Fruit fly (Drosophila melanogaster) whole organism, embryonic: ENCODE data around the gene CG10031.
A peak's percentile ranks its signal among the peaks of the same experiment; 100 is the strongest.

Source experiments
- Ada2b ChIP-seq: fragments of 200-800 bp; sonication (Bioruptor generic); IDR thresholded peaks from 2 replicates; pipeline ENCODE4 v1.3.6; 2022; ENCODE audit warnings: missing biosample characterization, missing genetic modification characterization
- C15 ChIP-seq: fragments of 200-800 bp; sonication (Bioruptor generic); IDR thresholded peaks from 3 replicates; pipeline ENCODE4 v1.3.6; 2022; ENCODE audit warnings: missing biosample characterization, missing genetic modification characterization
- CG11398 ChIP-seq: fragments of 200-800 bp; sonication (Bioruptor generic); optimal IDR thresholded peaks from 2 replicates; lab custom pipeline; 2016; ENCODE audit warnings: missing biosample characterization, missing genetic modification characterization
- CG12236 ChIP-seq: fragments of 200-800 bp; sonication (Bioruptor generic); optimal IDR thresholded peaks from 2 replicates; lab custom pipeline; 2016; ENCODE audit warnings: missing biosample characterization, missing genetic modification characterization
- CG12744 ChIP-seq: fragments of 200-800 bp; sonication (Bioruptor generic); optimal IDR thresholded peaks from 2 replicates; lab custom pipeline; 2016; ENCODE audit warnings: missing biosample characterization, missing genetic modification characterization
- CG13123 ChIP-seq: fragments of 200-800 bp; sonication (Bioruptor generic); optimal IDR thresholded peaks from 2 replicates; lab custom pipeline; 2016; ENCODE audit warnings: missing biosample characterization, missing genetic modification characterization
- CG13424 ChIP-seq: fragments of 200-800 bp; sonication (Bioruptor generic); optimal IDR thresholded peaks from 2 replicates; lab custom pipeline; 2019; ENCODE audit warnings: missing biosample characterization, mild to moderate bottlenecking, missing genetic modification characterization, moderate library complexity
- CG13894 ChIP-seq: fragments of 200-800 bp; sonication (Bioruptor generic); optimal IDR thresholded peaks from 3 replicates; lab custom pipeline; 2018; ENCODE audit warnings: missing biosample characterization, mild to moderate bottlenecking, missing genetic modification characterization, moderate library complexity
- CG14965 ChIP-seq: fragments of 200-800 bp; sonication (Bioruptor generic); optimal IDR thresholded peaks from 2 replicates; lab custom pipeline; 2016; ENCODE audit warnings: missing biosample characterization, missing genetic modification characterization, borderline replicate concordance
- CG15073 ChIP-seq: fragments of 200-800 bp; sonication (Bioruptor generic); optimal IDR thresholded peaks from 2 replicates; lab custom pipeline; 2016; ENCODE audit warnings: missing biosample characterization, missing genetic modification characterization
- CG16815 ChIP-seq: fragments of 200-800 bp; sonication (Bioruptor generic); optimal IDR thresholded peaks from 3 replicates; lab custom pipeline; 2017; ENCODE audit warnings: missing biosample characterization, mild to moderate bottlenecking, missing genetic modification characterization
- CG17612 ChIP-seq: fragments of 200-800 bp; sonication (Bioruptor generic); IDR thresholded peaks from 2 replicates; pipeline ENCODE4 v1.3.6; 2022; ENCODE audit warnings: missing biosample characterization, missing genetic modification characterization
- CG17802 ChIP-seq: fragments of 200-800 bp; sonication (Bioruptor generic); optimal IDR thresholded peaks from 2 replicates; lab custom pipeline; 2018; ENCODE audit warnings: missing biosample characterization, mild to moderate bottlenecking, missing genetic modification characterization, moderate library complexity
- CG17912 ChIP-seq: fragments of 200-800 bp; sonication (Bioruptor generic); optimal IDR thresholded peaks from 2 replicates; lab custom pipeline; 2018; ENCODE audit warnings: missing biosample characterization, mild to moderate bottlenecking, missing genetic modification characterization
- CG18262 ChIP-seq: fragments of 200-800 bp; optimal IDR thresholded peaks from 3 replicates; lab custom pipeline; 2019; ENCODE audit warnings: missing biosample characterization, mild to moderate bottlenecking, missing genetic modification characterization, moderate library complexity
- CG2116 ChIP-seq: fragments of 200-800 bp; sonication (Bioruptor generic); optimal IDR thresholded peaks from 3 replicates; lab custom pipeline; 2018; ENCODE audit warnings: missing biosample characterization, mild to moderate bottlenecking, missing genetic modification characterization
- CG2120 ChIP-seq: fragments of 200-800 bp; sonication (Bioruptor generic); optimal IDR thresholded peaks from 3 replicates; lab custom pipeline; 2016; ENCODE audit warnings: missing biosample characterization, missing genetic modification characterization
- CG30020 ChIP-seq: fragments of 200-800 bp; optimal IDR thresholded peaks from 2 replicates; lab custom pipeline; 2019; ENCODE audit warnings: missing biosample characterization, mild to moderate bottlenecking, missing genetic modification characterization, moderate library complexity
- CG32532 ChIP-seq: fragments of 200-800 bp; sonication (Bioruptor generic); IDR thresholded peaks from 2 replicates; pipeline ENCODE4 v1.3.6; 2022; ENCODE audit warnings: missing biosample characterization, missing genetic modification characterization
- CG4328 ChIP-seq: fragments of 200-800 bp; sonication (Bioruptor generic); optimal IDR thresholded peaks from 3 replicates; lab custom pipeline; 2017; ENCODE audit warnings: missing biosample characterization, missing genetic modification reagents, missing genetic modification characterization
- CG4820 ChIP-seq: fragments of 200-800 bp; sonication (Bioruptor generic); optimal IDR thresholded peaks from 3 replicates; lab custom pipeline; 2016; ENCODE audit warnings: missing biosample characterization, missing genetic modification characterization
- CG7928 ChIP-seq: fragments of 200-800 bp; sonication (Bioruptor generic); optimal IDR thresholded peaks from 2 replicates; lab custom pipeline; 2017; ENCODE audit warnings: missing biosample characterization, mild to moderate bottlenecking, missing genetic modification characterization
- CG8478 ChIP-seq: fragments of >200 bp; optimal IDR thresholded peaks from 2 replicates; lab custom pipeline; 2018
- CG8924 ChIP-seq: fragments of 200-800 bp; optimal IDR thresholded peaks from 3 replicates; lab custom pipeline; 2019; ENCODE audit warnings: missing biosample characterization, mild to moderate bottlenecking, missing genetic modification characterization, moderate library complexity
- CG9727 ChIP-seq: fragments of 200-800 bp; sonication (Bioruptor generic); optimal IDR thresholded peaks from 3 replicates; lab custom pipeline; 2017; ENCODE audit warnings: missing biosample characterization, mild to moderate bottlenecking, missing genetic modification characterization
- Camta ChIP-seq: fragments of 200-800 bp; sonication (Bioruptor generic); optimal IDR thresholded peaks from 2 replicates; lab custom pipeline; 2016; ENCODE audit warnings: missing biosample characterization, missing genetic modification characterization
- HmgD ChIP-seq: fragments of 200-800 bp; sonication (Bioruptor generic); optimal IDR thresholded peaks from 3 replicates; lab custom pipeline; 2016; ENCODE audit warnings: missing biosample characterization, missing genetic modification characterization
- Hr39 ChIP-seq: fragments of >200 bp; optimal IDR thresholded peaks from 2 replicates; lab custom pipeline; 2017
- Hsf ChIP-seq: fragments of 200-800 bp; sonication (Bioruptor generic); optimal IDR thresholded peaks from 3 replicates; lab custom pipeline; 2016; ENCODE audit warnings: missing biosample characterization, missing genetic modification characterization
- Pdp1 ChIP-seq, 2 experiments: fragments of 200-800 bp; sonication (Bioruptor generic); optimal IDR thresholded peaks; 3 replicates each; lab custom pipeline; 2016; ENCODE audit warnings: missing biosample characterization in 2 of 2, missing genetic modification characterization in 2 of 2, mild to moderate bottlenecking in 1 of 2, moderate library complexity in 1 of 2
- crol ChIP-seq: fragments of 200-800 bp; sonication (Bioruptor generic); IDR thresholded peaks from 2 replicates; pipeline ENCODE4 v1.3.6; 2022; ENCODE audit warnings: missing biosample characterization, missing genetic modification characterization
- dimm ChIP-seq: fragments of 200-800 bp; sonication (Bioruptor generic); IDR thresholded peaks from 2 replicates; pipeline ENCODE4 v1.3.6; 2022; ENCODE audit warnings: missing biosample characterization, missing genetic modification characterization
- disco-r ChIP-seq: fragments of 200-800 bp; sonication (Bioruptor generic); optimal IDR thresholded peaks from 2 replicates; lab custom pipeline; 2016; ENCODE audit warnings: missing biosample characterization, missing genetic modification characterization
- dm ChIP-seq: fragments of 200-800 bp; sonication (Bioruptor generic); optimal IDR thresholded peaks from 3 replicates; lab custom pipeline; 2016; ENCODE audit warnings: missing biosample characterization, missing genetic modification characterization
- en ChIP-seq: fragments of 200-800 bp; sonication (Bioruptor generic); optimal IDR thresholded peaks from 2 replicates; lab custom pipeline; 2016; ENCODE audit warnings: missing biosample characterization, missing genetic modification characterization
- fd64A ChIP-seq: fragments of 200-800 bp; sonication (Bioruptor generic); optimal IDR thresholded peaks from 3 replicates; lab custom pipeline; 2018; ENCODE audit warnings: missing biosample characterization, mild to moderate bottlenecking, missing genetic modification characterization
- gcm2 ChIP-seq: fragments of 200-800 bp; sonication (Bioruptor generic); optimal IDR thresholded peaks from 2 replicates; lab custom pipeline; 2016; ENCODE audit warnings: missing biosample characterization, missing genetic modification characterization
- h ChIP-seq: fragments of >200 bp; optimal IDR thresholded peaks from 2 replicates; lab custom pipeline; 2017
- insv ChIP-seq, 2 experiments: fragments of 200-800 bp; sonication (Bioruptor generic); optimal IDR thresholded peaks; 3 replicates each; lab custom pipeline; 2016 to 2018; ENCODE audit warnings: missing biosample characterization in 2 of 2, missing genetic modification characterization in 2 of 2
- jing ChIP-seq: fragments of 200-800 bp; sonication (Bioruptor generic); optimal IDR thresholded peaks from 2 replicates; lab custom pipeline; 2018; ENCODE audit warnings: missing biosample characterization, mild to moderate bottlenecking, missing genetic modification characterization
- ken ChIP-seq: fragments of 200-800 bp; sonication (Bioruptor generic); IDR thresholded peaks from 3 replicates; pipeline ENCODE4 v1.3.6; 2022; ENCODE audit warnings: missing biosample characterization, missing genetic modification characterization
- lov ChIP-seq, 2 experiments: fragments of 200-800 bp in 1 of 2; fragments of >200 bp in 1 of 2; sonication (Bioruptor generic) in 1 of 2; IDR thresholded peaks in 1 of 2; optimal IDR thresholded peaks in 1 of 2; 2 replicates in 1 of 2; 3 replicates in 1 of 2; pipeline versions ENCODE4 v1.3.6 to Lab custom; 2017 to 2022; ENCODE audit warnings: missing biosample characterization in 1 of 2, missing genetic modification characterization in 1 of 2
- luna ChIP-seq: fragments of 200-800 bp; sonication (Bioruptor generic); optimal IDR thresholded peaks from 2 replicates; lab custom pipeline; 2016; ENCODE audit warnings: missing biosample characterization, missing genetic modification characterization
- pho ChIP-seq: fragments of 200-800 bp; sonication (Bioruptor generic); optimal IDR thresholded peaks from 2 replicates; lab custom pipeline; 2016; ENCODE audit warnings: missing biosample characterization, missing genetic modification characterization
- pita ChIP-seq: fragments of 200-800 bp; sonication (Bioruptor generic); optimal IDR thresholded peaks from 2 replicates; lab custom pipeline; 2017; ENCODE audit warnings: missing biosample characterization, mild to moderate bottlenecking, missing genetic modification characterization
- slbo ChIP-seq: fragments of 200-800 bp; sonication (Bioruptor generic); IDR thresholded peaks from 2 replicates; pipeline ENCODE4 v1.3.6; 2022; ENCODE audit warnings: missing biosample characterization, missing genetic modification characterization
- tin ChIP-seq: fragments of 200-800 bp; sonication (Bioruptor generic); optimal IDR thresholded peaks from 3 replicates; lab custom pipeline; 2016; ENCODE audit warnings: missing biosample characterization, missing genetic modification characterization
- trem ChIP-seq: fragments of 200-800 bp; optimal IDR thresholded peaks from 3 replicates; lab custom pipeline; 2019; ENCODE audit warnings: missing biosample characterization, mild to moderate bottlenecking, missing genetic modification characterization, moderate library complexity
- tup ChIP-seq: fragments of 200-800 bp; sonication (Bioruptor generic); optimal IDR thresholded peaks from 2 replicates; lab custom pipeline; 2016; ENCODE audit warnings: missing biosample characterization, mild to moderate bottlenecking, missing genetic modification characterization, moderate library complexity
- usp ChIP-seq: fragments of >200 bp; optimal IDR thresholded peaks from 2 replicates; lab custom pipeline; 2017; ENCODE audit warnings: missing biosample characterization, missing genetic modification characterization
- z ChIP-seq: fragments of 200-800 bp; sonication (Bioruptor generic); IDR thresholded peaks from 3 replicates; pipeline ENCODE4 v1.3.6; 2022; ENCODE audit warnings: missing biosample characterization, missing genetic modification characterization

The CG10031 gene

dm6 chr2L:3657349-3658142 lies 41.3 kb downstream of the CG10031 start (continued):
- peak; percentile 7 for TF ChIP-seq CG8924 (tag; lab: Kevin White, UChicago)
- TF ChIP-seq Ada2b, result no peak
- TF ChIP-seq en (GFP tag; lab: Kevin White, UChicago), result no peak
- peak; percentile 16 for TF ChIP-seq CG9727
- no peak for TF ChIP-seq CG13123
- TF ChIP-seq CG2116 (GFP tag; lab: Kevin White, UChicago), result no peak
- TF ChIP-seq insv (GFP tag; optimal IDR thresholded peaks at IDR 0.05; lab: Kevin White, UChicago), result peak in 1 of 2 experiments; percentile 75
- TF ChIP-seq slbo (GFP tag; lab: Robert Waterston, UW), result peak; percentile 52; the same call in 1 of the 2 replicates
- peak; percentile 65 for TF ChIP-seq pho
- TF ChIP-seq CG17612 (GFP tag; lab: Robert Waterston, UW), result no peak
- no peak for TF ChIP-seq CG15073 (GFP tag; lab: Kevin White, UChicago)
- TF ChIP-seq CG17912, result peak; percentile 45
- no peak for TF ChIP-seq CG17802 (tag; lab: Kevin White, UChicago)
- no peak for TF ChIP-seq tup (GFP tag; lab: Kevin White, UChicago)
- peak; percentile 10 for TF ChIP-seq disco-r (GFP tag; lab: Kevin White, UChicago)
- TF ChIP-seq lov (optimal IDR thresholded peaks at IDR 0.05; lab: Kevin White, UChicago), result no peak
- no peak for TF ChIP-seq lov (GFP tag; IDR thresholded peaks at IDR 0.05; lab: Robert Waterston, UW)
- TF ChIP-seq fd64A (GFP tag; lab: Kevin White, UChicago), result no peak
- TF ChIP-seq dimm (GFP tag; lab: Robert Waterston, UW), result no peak
- TF ChIP-seq ken (GFP tag; lab: Robert Waterston, UW), result peak; percentile 72
- TF ChIP-seq CG2120, result peak; percentile 52
- peak; percentile 80 for TF ChIP-seq Hsf (GFP tag; lab: Kevin White, UChicago)
- no peak for TF ChIP-seq h
- peak; percentile 40 for TF ChIP-seq dm (GFP tag; lab: Kevin White, UChicago)
- peak; percentile 47 for TF ChIP-seq trem (tag; lab: Kevin White, UChicago)
- TF ChIP-seq Camta (GFP tag; lab: Kevin White, UChicago), result peak; percentile 16
- TF ChIP-seq CG13894 (tag; lab: Kevin White, UChicago), result peak; percentile 83
- TF ChIP-seq CG7928 (GFP tag; lab: Kevin White, UChicago), result no peak
- TF ChIP-seq C15, result no peak
- TF ChIP-seq CG4328 (GFP tag; lab: Kevin White, UChicago), result no peak
- TF ChIP-seq usp (GFP tag; lab: Kevin White, UChicago), result no peak
- TF ChIP-seq z (GFP tag; lab: Robert Waterston, UW), result no peak
- TF ChIP-seq gcm2, result peak; percentile 18
- no peak for TF ChIP-seq CG8478
- TF ChIP-seq CG4820 (GFP tag; lab: Kevin White, UChicago), result peak; percentile 51
- no peak for TF ChIP-seq luna (GFP tag; lab: Kevin White, UChicago)
- TF ChIP-seq CG32532 (GFP tag; lab: Robert Waterston, UW), result peak; percentile 83
- TF ChIP-seq CG16815, result no peak
- TF ChIP-seq CG11398, result no peak
- TF ChIP-seq CG18262 (tag; lab: Kevin White, UChicago), result peak; percentile 50
- TF ChIP-seq CG30020, result no peak
- TF ChIP-seq Pdp1 (GFP tag; optimal IDR thresholded peaks at IDR 0.05; lab: Kevin White, UChicago), result peak; percentile 50 to 74
- TF ChIP-seq HmgD (GFP tag; lab: Kevin White, UChicago), result peak; percentile 75
- TF ChIP-seq tin (GFP tag; lab: Kevin White, UChicago), result peak; percentile 55
- TF ChIP-seq jing (GFP tag; lab: Kevin White, UChicago), result no peak
- peak; percentile 12 for TF ChIP-seq CG13424 (tag; lab: Kevin White, UChicago)
- peak; percentile 58 for TF ChIP-seq CG12744
- TF ChIP-seq CG12236 (GFP tag; lab: Kevin White, UChicago), result peak; percentile 18
- TF ChIP-seq Hr39 (lab: Kevin White, UChicago), result no peak
- peak; percentile 84 for TF ChIP-seq crol (GFP tag; lab: Robert Waterston, UW)
- peak; percentile 66 for TF ChIP-seq pita
- TF ChIP-seq CG14965, result no peak
